Fruit fly (Drosophila melanogaster): Measurements from ENCODE around the gene kuk.

Gene kuk

DNA sequence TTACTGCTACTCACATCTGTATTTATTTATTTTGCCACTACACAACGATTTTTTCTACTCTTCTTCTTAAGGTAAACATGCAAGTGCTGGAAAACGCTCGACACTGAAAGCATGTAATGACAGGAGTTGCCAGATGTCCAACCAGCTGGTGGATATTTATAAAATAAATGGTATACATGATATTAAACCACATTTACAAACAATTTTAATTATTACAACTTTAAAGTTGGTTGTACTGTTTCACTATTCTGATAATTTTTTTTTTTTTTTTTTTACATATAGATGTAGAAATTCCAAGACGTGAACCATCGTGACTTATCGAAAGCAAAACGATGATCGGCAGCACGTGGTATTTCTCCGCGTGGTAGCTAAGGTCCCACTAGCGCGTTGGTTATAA lies at the start of gene kuk, which contains the start of gene Keap1:
TSS of gene kuk (plus strand) at position 386 of the 397 bp plus-strand sequence.
TSS of gene Keap1 (minus strand) at position 87 of the 397 bp plus-strand sequence.
- TF ChIP-seq Ets98B (GFP tag; IDR thresholded peaks at IDR 0.05) = peak; percentile 22; the same call in 1 of the 2 replicates
- TF ChIP-seq rn (GFP tag; IDR thresholded peaks at IDR 0.05) = 0 out of 2 replicates have a peak, but pooled peaks have one; percentile 16
- TF ChIP-seq CG8159 (tag; optimal IDR thresholded peaks at IDR 0.05) = peak; percentile 17
- TF ChIP-seq Snoo (tag; optimal IDR thresholded peaks at IDR 0.05) = peak; percentile 3
- no peak for TF ChIP-seq CG17806 (tag; optimal IDR thresholded peaks at IDR 0.05)
- peak; percentile 69; the same call in 2 of the 3 replicates for TF ChIP-seq CG4496 (GFP tag; IDR thresholded peaks at IDR 0.05)
- TF ChIP-seq CG10348 (GFP tag; IDR thresholded peaks at IDR 0.05) = no peak
- peak; percentile 7 for TF ChIP-seq CG9948 (tag; optimal IDR thresholded peaks at IDR 0.05)
- no peak for TF ChIP-seq CG32121 (GFP tag; IDR thresholded peaks at IDR 0.05)
- TF ChIP-seq CG14655 (GFP tag; optimal IDR thresholded peaks at IDR 0.05) = peak; percentile 13
- no peak for TF ChIP-seq CG8301 (tag; optimal IDR thresholded peaks at IDR 0.05)
- peak; percentile 48 for TF ChIP-seq CG15710 (tag; optimal IDR thresholded peaks at IDR 0.05)
- no peak for TF ChIP-seq gl (tag; optimal IDR thresholded peaks at IDR 0.05)

DNA sequence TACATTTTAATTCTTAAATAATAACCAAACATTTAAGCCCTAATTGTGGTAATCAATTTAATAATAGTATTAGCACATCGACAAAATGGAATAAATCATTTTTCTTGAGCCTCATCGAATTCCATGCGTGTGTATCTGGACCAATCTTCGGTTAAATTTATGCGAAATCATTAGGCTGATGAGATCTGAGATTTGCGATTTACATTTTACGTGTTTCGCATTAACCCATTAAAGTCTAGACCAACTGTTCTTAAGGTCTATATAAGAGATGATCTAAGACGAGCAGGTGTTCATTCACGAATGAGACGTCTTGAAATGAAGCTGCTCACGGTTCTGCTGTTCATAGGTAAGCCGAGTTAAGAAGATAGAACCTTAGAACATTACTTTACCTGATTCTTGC lies 48.5 kb upstream of the kuk start, which contains the start of gene CG31268:
TSS of gene CG31268 (plus strand) at position 301 of the 400 bp plus-strand sequence.
- TF ChIP-seq CG14655 (GFP tag; optimal IDR thresholded peaks at IDR 0.05) (no peak), fd96Ca (GFP tag; IDR thresholded peaks at IDR 0.05) (no peak), CG34367 (tag; optimal IDR thresholded peaks at IDR 0.05) (no peak), CG17806 (tag; optimal IDR thresholded peaks at IDR 0.05) (no peak), CG12605 (GFP tag; IDR thresholded peaks at IDR 0.05) (no peak), Pif1A (GFP tag; optimal IDR thresholded peaks at IDR 0.05) (no peak), CG4496 (GFP tag; IDR thresholded peaks at IDR 0.05) (no peak), CG8159 (tag; optimal IDR thresholded peaks at IDR 0.05) (no peak)

DNA sequence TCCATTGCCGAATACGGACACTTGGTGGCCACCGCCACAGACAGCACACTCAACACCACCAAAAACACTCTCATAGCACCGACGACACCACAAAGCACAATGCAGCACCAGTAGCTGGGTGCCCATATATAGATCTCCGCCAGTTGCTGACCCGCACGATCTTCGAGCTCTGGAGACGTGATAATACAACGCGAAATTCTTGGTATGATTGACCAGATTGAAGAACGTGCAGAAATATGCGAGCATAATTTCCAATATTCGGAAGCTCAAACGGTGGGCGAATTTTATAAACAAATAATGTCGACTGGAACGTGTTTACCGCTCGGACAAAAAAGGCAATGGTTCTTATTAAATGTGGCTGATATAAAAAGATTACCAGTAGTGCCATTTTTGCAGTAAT lies 44.1 kb upstream of the kuk start, which contains the start of gene CG4009:
TSS of gene CG4009 (minus strand) at position 101 of the 400 bp plus-strand sequence.
- TF ChIP-seq EcR (GFP tag; optimal IDR thresholded peaks at IDR 0.05) (no peak), Snoo (tag; optimal IDR thresholded peaks at IDR 0.05) (no peak), CG8159 (tag; optimal IDR thresholded peaks at IDR 0.05) (no peak), CG10348 (GFP tag; IDR thresholded peaks at IDR 0.05) (no peak), gl (tag; optimal IDR thresholded peaks at IDR 0.05) (no peak), CG12605 (GFP tag; IDR thresholded peaks at IDR 0.05) (no peak), rn (GFP tag; IDR thresholded peaks at IDR 0.05) (no peak), Ets98B (GFP tag; IDR thresholded peaks at IDR 0.05) (no peak), CG8301 (tag; optimal IDR thresholded peaks at IDR 0.05) (no peak), CG34367 (tag; optimal IDR thresholded peaks at IDR 0.05) (no peak), CG17806 (tag; optimal IDR thresholded peaks at IDR 0.05) (no peak)

DNA sequence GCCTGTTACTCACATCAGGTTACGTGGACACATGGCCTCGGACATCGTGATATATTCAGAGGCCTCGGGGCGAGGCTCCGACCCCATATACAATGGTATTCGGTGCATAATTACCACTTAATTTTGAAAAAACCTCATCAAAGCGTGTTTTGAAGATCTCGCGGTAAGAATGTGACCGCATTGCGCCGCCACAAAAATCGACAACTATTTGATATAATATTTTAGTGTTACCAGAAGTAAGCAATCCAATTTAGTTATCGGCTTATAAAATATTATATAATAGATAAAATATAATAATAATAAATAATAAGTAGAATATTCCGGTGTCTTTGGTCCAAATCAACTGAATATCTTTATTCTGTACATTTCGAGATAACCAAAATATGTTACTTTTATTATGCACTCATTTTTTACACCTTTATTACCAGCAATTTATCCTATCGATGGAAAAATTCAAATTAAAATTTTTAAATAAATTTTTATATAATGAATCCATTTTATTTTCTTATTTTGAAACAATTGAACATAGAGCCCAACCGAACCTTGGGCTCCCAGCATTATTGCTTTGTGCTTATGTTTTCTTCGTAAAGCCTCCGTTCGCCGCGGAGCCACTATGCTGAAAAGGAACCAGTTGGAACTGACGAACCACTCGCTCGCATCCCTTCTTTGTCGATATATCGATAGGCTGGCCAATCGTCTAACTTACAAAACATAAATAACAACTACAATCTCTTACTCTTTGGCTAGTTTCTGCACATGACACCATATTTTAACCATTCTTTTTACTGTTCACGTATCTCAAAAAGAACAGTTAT lies 39.8 kb upstream of the kuk start, which contains the start of the genes CG18213 and Trm7-32:
TSS of gene CG18213 (minus strand) at position 211 of the 815 bp plus-strand sequence.
TSS of gene Trm7-32 (plus strand) at position 690 of the 815 bp plus-strand sequence.
- TF ChIP-seq fd96Ca (GFP tag; IDR thresholded peaks at IDR 0.05) (no peak), CG4496 (GFP tag; IDR thresholded peaks at IDR 0.05) (no peak), rn (GFP tag; IDR thresholded peaks at IDR 0.05) (no peak), CG32121 (GFP tag; IDR thresholded peaks at IDR 0.05) (no peak), CG9948 (tag; optimal IDR thresholded peaks at IDR 0.05) (no peak), CG15710 (tag; optimal IDR thresholded peaks at IDR 0.05) (no peak), EcR (GFP tag; optimal IDR thresholded peaks at IDR 0.05) (no peak), CG12605 (GFP tag; IDR thresholded peaks at IDR 0.05) (no peak), CG10348 (GFP tag; IDR thresholded peaks at IDR 0.05) (no peak), Pif1B (GFP tag; optimal IDR thresholded peaks at IDR 0.05) (no peak), D1 (tag; optimal IDR thresholded peaks at IDR 0.05) (no peak), Pif1A (GFP tag; optimal IDR thresholded peaks at IDR 0.05) (no peak), CG17806 (tag; optimal IDR thresholded peaks at IDR 0.05) (no peak), CG8301 (tag; optimal IDR thresholded peaks at IDR 0.05) (no peak), CG8159 (tag; optimal IDR thresholded peaks at IDR 0.05) (no peak), Ets98B (GFP tag; IDR thresholded peaks at IDR 0.05) (no peak)

DNA sequence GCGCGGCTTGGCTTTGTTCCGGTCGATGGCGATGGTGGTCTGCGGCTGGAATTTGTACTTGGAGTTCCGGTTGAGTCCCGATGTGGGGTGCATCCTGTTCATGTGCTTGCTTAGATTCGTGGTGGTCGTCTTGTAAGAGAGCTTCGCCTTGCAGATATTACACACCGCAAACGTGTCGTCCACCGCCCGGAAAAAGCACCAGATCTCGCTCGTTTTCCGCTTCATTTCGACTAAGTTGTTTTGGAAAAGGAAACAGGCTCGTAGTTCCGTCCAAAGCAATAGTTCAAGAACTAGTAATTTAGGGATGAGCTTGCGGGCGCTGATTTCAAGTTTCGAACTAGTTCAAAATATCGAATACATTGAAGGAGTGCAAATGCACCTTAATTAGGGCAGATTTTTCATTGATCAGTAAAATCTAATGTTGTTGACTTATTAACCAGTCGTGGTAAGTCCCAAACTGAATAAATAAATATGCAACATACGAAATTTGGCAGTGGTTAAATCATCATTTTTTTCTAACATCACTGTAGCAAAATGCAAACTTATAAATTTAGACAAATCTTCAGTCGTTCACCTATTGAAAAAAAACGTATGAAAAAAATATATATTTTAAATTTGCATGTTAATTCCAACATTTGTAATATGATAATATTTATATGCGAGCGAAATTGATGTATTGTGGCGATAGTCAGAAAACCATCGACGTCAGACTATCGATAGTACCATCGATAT lies 37.0 kb upstream of the kuk start, which contains the start of the genes bdwf and Patr-1:
TSS of gene bdwf (minus strand) at position 299 of the 732 bp plus-strand sequence.
TSS of gene Patr-1 (plus strand) at position 727 of the 732 bp plus-strand sequence.
- TF ChIP-seq Ets98B (GFP tag; IDR thresholded peaks at IDR 0.05) = no peak
- TF ChIP-seq CG9948 (tag; optimal IDR thresholded peaks at IDR 0.05) = no peak
- no peak for TF ChIP-seq Pif1A (GFP tag; optimal IDR thresholded peaks at IDR 0.05)
- TF ChIP-seq CG13204 (GFP tag; optimal IDR thresholded peaks at IDR 0.05) = no peak
- TF ChIP-seq Snoo (tag; optimal IDR thresholded peaks at IDR 0.05) = no peak
- TF ChIP-seq CG17806 (tag; optimal IDR thresholded peaks at IDR 0.05) = no peak
- no peak for TF ChIP-seq D1 (tag; optimal IDR thresholded peaks at IDR 0.05)
- no peak for TF ChIP-seq rn (GFP tag; IDR thresholded peaks at IDR 0.05)
- TF ChIP-seq CG15710 (tag; optimal IDR thresholded peaks at IDR 0.05) = no peak
- no peak for TF ChIP-seq EcR (GFP tag; optimal IDR thresholded peaks at IDR 0.05)
- TF ChIP-seq CG12605 (GFP tag; IDR thresholded peaks at IDR 0.05) = no peak
- TF ChIP-seq CG14655 (GFP tag; optimal IDR thresholded peaks at IDR 0.05) = no peak
- TF ChIP-seq CG10348 (GFP tag; IDR thresholded peaks at IDR 0.05) = no peak
